Worm (Caenorhabditis elegans): ENCODE data around the gene C29F9.12.

The C29F9.12 gene

DNA sequence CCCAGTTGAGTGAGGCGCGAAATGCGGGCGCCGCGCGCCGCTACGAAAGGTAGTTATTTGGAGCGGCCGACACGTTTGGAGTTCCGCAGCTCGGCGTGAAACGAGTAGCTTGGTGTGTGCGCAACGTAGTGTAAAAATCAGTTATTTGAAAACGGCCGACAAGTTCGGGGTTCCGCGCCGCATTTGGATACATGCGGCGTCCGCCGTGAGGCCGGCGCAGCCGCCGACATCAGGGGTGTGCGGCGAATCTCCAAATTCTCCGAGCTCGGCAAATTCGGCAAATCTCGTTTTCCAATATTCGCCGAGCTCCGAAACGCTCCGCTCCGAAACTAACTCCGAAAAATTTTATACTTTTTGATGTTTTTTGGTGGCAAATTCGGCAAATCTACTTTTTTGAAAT is 36.1 kb upstream of the C29F9.12 start:
- peak; percentile 78 for TF ChIP-seq set-16 (GFP tag; IDR thresholded peaks at IDR 0.05)
- TF ChIP-seq aha-1 (tag): peak; percentile 17
- TF ChIP-seq nhr-111 (GFP tag; optimal IDR thresholded peaks at IDR 0.05): no peak

DNA sequence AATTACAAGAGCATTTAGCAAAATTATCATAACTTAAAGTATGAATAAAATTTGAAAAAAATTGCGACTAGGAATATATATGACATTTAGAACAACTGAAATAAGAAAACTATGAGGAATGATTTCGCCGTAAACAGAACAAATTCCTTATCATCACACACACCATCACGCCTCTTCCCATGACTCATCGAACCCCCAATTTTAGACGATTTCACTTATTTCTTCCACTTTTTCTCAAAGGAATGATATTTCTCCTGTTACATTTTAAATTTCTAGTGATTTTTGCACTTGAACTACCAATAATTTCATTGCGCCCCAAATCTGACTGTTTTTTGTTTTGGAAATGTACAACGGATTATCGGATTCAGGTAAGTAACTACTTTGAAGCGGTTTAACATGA is 34.8 kb upstream of the C29F9.12 start, which contains the start of the genes zig-13 and ver-1:
zig-13 (minus strand) TSS at position 101 of the 400 bp plus-strand sequence.
ver-1 (plus strand) TSS at position 180 of the 400 bp plus-strand sequence.
- TF ChIP-seq hif-1 (tag; optimal IDR thresholded peaks at IDR 0.05) (no peak), ZK546.5 (tag; optimal IDR thresholded peaks at IDR 0.05) (no peak), nhr-77 (tag; optimal IDR thresholded peaks at IDR 0.05) (no peak), F37D6.2 (tag; optimal IDR thresholded peaks at IDR 0.05) (no peak), zip-11 (GFP tag; IDR thresholded peaks at IDR 0.05) (no peak), unc-130 (GFP tag; optimal IDR thresholded peaks at IDR 0.05) (no peak), aly-2 (tag; optimal IDR thresholded peaks at IDR 0.05) (no peak), sdz-12 (GFP tag; optimal IDR thresholded peaks at IDR 0.05) (no peak), tra-1 (GFP tag; IDR thresholded peaks at IDR 0.05) (no peak), mxl-3 (GFP tag; optimal IDR thresholded peaks at IDR 0.05) (no peak), Y105C5A.15 (GFP tag; IDR thresholded peaks at IDR 0.05) (no peak), hmg-1.1 (GFP tag; IDR thresholded peaks at IDR 0.05) (no peak), hlh-11 (tag; optimal IDR thresholded peaks at IDR 0.05) (no peak), T20F7.1 (GFP tag; optimal IDR thresholded peaks at IDR 0.05) (no peak)

DNA sequence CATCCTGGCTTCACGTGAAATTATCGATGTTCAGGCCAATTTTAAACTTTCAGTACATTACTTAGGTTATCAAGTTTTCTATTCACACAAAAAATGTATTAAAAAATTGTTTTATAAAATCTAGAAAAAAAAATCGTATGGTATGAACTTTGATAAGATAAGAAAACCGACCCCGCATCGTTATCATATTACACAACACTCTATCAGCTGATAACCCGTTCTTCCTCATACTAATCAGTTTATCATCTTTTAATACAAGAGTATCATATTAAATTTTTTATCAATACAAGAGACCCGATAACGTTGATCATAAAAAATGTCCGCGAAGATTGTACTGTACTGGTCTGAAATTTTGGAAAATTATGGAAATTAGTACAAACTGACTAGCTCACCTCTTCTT is 32.3 kb upstream of the C29F9.12 start:
- no peak for TF ChIP-seq snpc-4 (tag; optimal IDR thresholded peaks at IDR 0.05)
- no peak for TF ChIP-seq nhr-11 (tag; optimal IDR thresholded peaks at IDR 0.05)
- no peak for TF ChIP-seq set-16 (GFP tag; IDR thresholded peaks at IDR 0.05)
- no peak for TF ChIP-seq mdt-29 (GFP tag; IDR thresholded peaks at IDR 0.05)
- TF ChIP-seq dmd-8 (GFP tag; IDR thresholded peaks at IDR 0.05): no peak
- no peak for TF ChIP-seq rbr-2 (tag; optimal IDR thresholded peaks at IDR 0.05)
- TF ChIP-seq vab-7 (GFP tag; IDR thresholded peaks at IDR 0.05): no peak
- TF ChIP-seq ceh-32 (tag; optimal IDR thresholded peaks at IDR 0.05; ENCODE audit: poor library complexity): no peak
- no peak for TF ChIP-seq daf-12 (tag; optimal IDR thresholded peaks at IDR 0.05)
- no peak for TF ChIP-seq aha-1 (tag)
- peak; percentile 1 for TF ChIP-seq nhr-48 (tag; optimal IDR thresholded peaks at IDR 0.05)
- TF ChIP-seq attf-4 (tag; optimal IDR thresholded peaks at IDR 0.05): no peak
- TF ChIP-seq ceh-62 (tag; optimal IDR thresholded peaks at IDR 0.05): no peak
- TF ChIP-seq nhr-77 (tag; optimal IDR thresholded peaks at IDR 0.05): peak; percentile 94
- peak; percentile 94 for TF ChIP-seq php-3 (GFP tag; IDR thresholded peaks at IDR 0.05)
- TF ChIP-seq mep-1 (tag; optimal IDR thresholded peaks at IDR 0.05): no peak
- no peak for TF ChIP-seq aly-2 (tag; optimal IDR thresholded peaks at IDR 0.05)
- TF ChIP-seq D1046.2 (GFP tag; IDR thresholded peaks at IDR 0.05): no peak
- TF ChIP-seq zip-2 (tag; optimal IDR thresholded peaks at IDR 0.05): peak; percentile 13
- TF ChIP-seq ztf-7 (tag; optimal IDR thresholded peaks at IDR 0.05): no peak
- TF ChIP-seq spr-1 (tag; optimal IDR thresholded peaks at IDR 0.05): no peak
- TF ChIP-seq dmd-9 (GFP tag; IDR thresholded peaks at IDR 0.05): no peak
- TF ChIP-seq ztf-11 (tag; optimal IDR thresholded peaks at IDR 0.05): no peak
- no peak for TF ChIP-seq hif-1 (tag; optimal IDR thresholded peaks at IDR 0.05)
- TF ChIP-seq skn-1 (tag; optimal IDR thresholded peaks at IDR 0.05): no peak
- no peak for TF ChIP-seq ces-1 (GFP tag; optimal IDR thresholded peaks at IDR 0.05)
- no peak for TF ChIP-seq Y5F2A.4 (GFP tag; optimal IDR thresholded peaks at IDR 0.05)
- TF ChIP-seq mdl-1 (tag; optimal IDR thresholded peaks at IDR 0.05): peak in 1 of 2 experiments; percentile 35
- no peak for TF ChIP-seq arid-1 (GFP tag; conservative IDR thresholded peaks at IDR 0.05)
- TF ChIP-seq snpc-1.2 (GFP tag; IDR thresholded peaks at IDR 0.05): no peak
- TF ChIP-seq tra-1 (GFP tag; IDR thresholded peaks at IDR 0.05): peak; percentile 91
- no peak for TF ChIP-seq nhr-111 (GFP tag; optimal IDR thresholded peaks at IDR 0.05)
- no peak for TF ChIP-seq egl-27 (tag; optimal IDR thresholded peaks at IDR 0.05)
- no peak for TF ChIP-seq dpl-1 (GFP tag; optimal IDR thresholded peaks at IDR 0.05)
- TF ChIP-seq lin-13 (GFP tag; optimal IDR thresholded peaks at IDR 0.05): no peak
- TF ChIP-seq Y48G9A.11 (GFP tag; IDR thresholded peaks at IDR 0.05): no peak
- TF ChIP-seq fkh-10 (GFP tag; optimal IDR thresholded peaks at IDR 0.05): no peak
- TF ChIP-seq nhr-76 (tag; optimal IDR thresholded peaks at IDR 0.05): no peak
- no peak for TF ChIP-seq fos-1 (tag; optimal IDR thresholded peaks at IDR 0.05)

Data from whole organism, L4 larva.